Fruit fly (Drosophila melanogaster): Measurements from ENCODE around the gene CG8927.

CG8927 gene

dm6 chr3R:16205155-16205778, 24.4 kb downstream of the CG8927 start, which contains the start of gene mtSSB (continued):
- TF ChIP-seq mirr (GFP tag; optimal IDR thresholded peaks at IDR 0.05), result peak; percentile 91
- peak; percentile 63 for TF ChIP-seq pho (GFP tag; optimal IDR thresholded peaks at IDR 0.05)
- peak; percentile 77 for TF ChIP-seq p53 (GFP tag; optimal IDR thresholded peaks at IDR 0.05)
- TF ChIP-seq Ets65A (GFP tag), result peak; percentile 97
- peak; percentile 90 for TF ChIP-seq Optix (GFP tag; IDR thresholded peaks at IDR 0.05)
- TF ChIP-seq gsb (GFP tag; IDR thresholded peaks at IDR 0.05), result peak; percentile 82
- peak; percentile 47; the same call in 1 of the 2 replicates for TF ChIP-seq dan (GFP tag; IDR thresholded peaks at IDR 0.05)
- TF ChIP-seq CG8290 (GFP tag; optimal IDR thresholded peaks at IDR 0.05), result peak; percentile 89
- TF ChIP-seq CG8290 (tag; optimal IDR thresholded peaks at IDR 0.05), result peak; percentile 40 to 96
- TF ChIP-seq CG4424 (GFP tag; optimal IDR thresholded peaks at IDR 0.05), result peak; percentile 87
- TF ChIP-seq H15 (GFP tag; IDR thresholded peaks at IDR 0.05), result peak; percentile 87
- peak; percentile 89 for TF ChIP-seq Meics (GFP tag; optimal IDR thresholded peaks at IDR 0.05)
- TF ChIP-seq dati (GFP tag; IDR thresholded peaks at IDR 0.05), result peak; percentile 77
- TF ChIP-seq CG10274 (GFP tag; optimal IDR thresholded peaks at IDR 0.05), result peak; percentile 19
- peak; percentile 82 for TF ChIP-seq bcd (GFP tag; optimal IDR thresholded peaks at IDR 0.05)
- TF ChIP-seq Mrtf (GFP tag; IDR thresholded peaks at IDR 0.05), result peak; percentile 92
- peak; percentile 98 for TF ChIP-seq CG7963 (GFP tag; IDR thresholded peaks at IDR 0.05; ENCODE audit: partially characterized antibody)
- TF ChIP-seq CG3163 (GFP tag; optimal IDR thresholded peaks at IDR 0.05), result peak; percentile 66
- peak; percentile 45 for TF ChIP-seq CG11696 (GFP tag; IDR thresholded peaks at IDR 0.05)
- TF ChIP-seq Deaf1 (tag; optimal IDR thresholded peaks at IDR 0.05), result peak; percentile 62
- TF ChIP-seq D (optimal IDR thresholded peaks at IDR 0.05), result no peak
- TF ChIP-seq D (GFP tag; optimal IDR thresholded peaks at IDR 0.05), result peak; percentile 72
- TF ChIP-seq knrl (GFP tag; IDR thresholded peaks at IDR 0.05; ENCODE audit: partially characterized antibody), result peak; percentile 99
- TF ChIP-seq fd96Cb (tag; optimal IDR thresholded peaks at IDR 0.05), result peak; percentile 78
- TF ChIP-seq CG9876 (GFP tag; optimal IDR thresholded peaks at IDR 0.05), result peak; percentile 88
- TF ChIP-seq Gsc (GFP tag; IDR thresholded peaks at IDR 0.05), result no peak
- peak; percentile 65 for TF ChIP-seq phol (tag; optimal IDR thresholded peaks at IDR 0.05)
- peak; percentile 41 for TF ChIP-seq Spps (tag; optimal IDR thresholded peaks at IDR 0.05)
- TF ChIP-seq trem (tag; optimal IDR thresholded peaks at IDR 0.05), result peak; percentile 91
- peak; percentile 90 for TF ChIP-seq lab (GFP tag; optimal IDR thresholded peaks at IDR 0.05)
- no peak for TF ChIP-seq sima (GFP tag; optimal IDR thresholded peaks at IDR 0.05)
- peak; percentile 15 for TF ChIP-seq corto (GFP tag; optimal IDR thresholded peaks at IDR 0.05)
- TF ChIP-seq CG13287 (GFP tag; IDR thresholded peaks at IDR 0.05; ENCODE audit: partially characterized antibody), result peak; percentile 100
- TF ChIP-seq CG14710 (tag; optimal IDR thresholded peaks at IDR 0.05), result peak; percentile 78
- peak; percentile 95 for TF ChIP-seq slbo (GFP tag; IDR thresholded peaks at IDR 0.05)
- peak; percentile 46 for TF ChIP-seq dm (GFP tag; optimal IDR thresholded peaks at IDR 0.05)
- no peak for TF ChIP-seq h (optimal IDR thresholded peaks at IDR 0.05)
- TF ChIP-seq MTF-1 (GFP tag; optimal IDR thresholded peaks at IDR 0.05; ENCODE audit: borderline replicate concordance), result peak; percentile 90
- peak; percentile 85 for TF ChIP-seq Fer3 (tag; optimal IDR thresholded peaks at IDR 0.05)
- peak; percentile 65; the same call in 1 of the 2 replicates for TF ChIP-seq CG31224 (GFP tag; IDR thresholded peaks at IDR 0.05)
- peak; percentile 66 for TF ChIP-seq CG15601 (tag; optimal IDR thresholded peaks at IDR 0.05)
- peak; percentile 88 for TF ChIP-seq CG16863 (GFP tag; optimal IDR thresholded peaks at IDR 0.05)
- TF ChIP-seq usp (GFP tag; optimal IDR thresholded peaks at IDR 0.05), result no peak
- peak; percentile 21 for TF ChIP-seq CG10147 (GFP tag; optimal IDR thresholded peaks at IDR 0.05)
- TF ChIP-seq chn (GFP tag; optimal IDR thresholded peaks at IDR 0.05), result peak; percentile 82
- TF ChIP-seq Rx (GFP tag; IDR thresholded peaks at IDR 0.05), result peak; percentile 81; the same call in 1 of the 2 replicates
- TF ChIP-seq CG3847 (GFP tag; IDR thresholded peaks at IDR 0.05), result peak; percentile 85
- peak; percentile 90 for TF ChIP-seq CG15696 (tag; optimal IDR thresholded peaks at IDR 0.05)
- TF ChIP-seq chinmo (GFP tag; IDR thresholded peaks at IDR 0.05; ENCODE audit: partially characterized antibody), result peak; percentile 100
- TF ChIP-seq amos (GFP tag; IDR thresholded peaks at IDR 0.05; ENCODE audit: partially characterized antibody), result peak; percentile 99
